Worm (Caenorhabditis elegans): ENCODE results near the gene jhdm-1.

ce11 chrIII:6454183-6454582, at the start of gene jhdm-1:
- no peak for TF ChIP-seq him-1 (tag; optimal IDR thresholded peaks at IDR 0.05)
- no peak for TF ChIP-seq dao-5 (tag; optimal IDR thresholded peaks at IDR 0.05)

Data from whole organism, L4/young adult.